Worm (Caenorhabditis elegans) whole organism, late embryonic: ENCODE data around the gene cdc-25.2.

ENCODE experiments used
- Y22D7AL.16 ChIP-seq: sonication (generic microtip); optimal IDR thresholded peaks from 2 replicates; lab custom pipeline; 2016; ENCODE audit warnings: missing genetic modification characterization, missing compliant biosample characterization
- ceh-30 ChIP-seq: fragments of 150-350 bp; optimal IDR thresholded peaks from 2 replicates; lab custom pipeline; 2014; ENCODE audit warnings: missing biosample characterization, missing genetic modification characterization
- elt-4 ChIP-seq: sonication (generic microtip); optimal IDR thresholded peaks from 2 replicates; lab custom pipeline; 2016; ENCODE audit warnings: missing genetic modification characterization, missing compliant biosample characterization
- fax-1 ChIP-seq: sonication (generic microtip); optimal IDR thresholded peaks from 2 replicates; lab custom pipeline; 2016; ENCODE audit warnings: missing genotype, missing genetic modification characterization, missing compliant biosample characterization
- lin-11 ChIP-seq: fragments of 200-800 bp; sonication (Bioruptor generic); optimal IDR thresholded peaks from 2 replicates; lab custom pipeline; 2018; ENCODE audit warnings: mild to moderate bottlenecking, missing genetic modification characterization, missing compliant biosample characterization
- pax-1 ChIP-seq: fragments of 150-350 bp; optimal IDR thresholded peaks from 2 replicates; lab custom pipeline; 2014; ENCODE audit warnings: missing biosample characterization, missing genetic modification characterization

DNA sequence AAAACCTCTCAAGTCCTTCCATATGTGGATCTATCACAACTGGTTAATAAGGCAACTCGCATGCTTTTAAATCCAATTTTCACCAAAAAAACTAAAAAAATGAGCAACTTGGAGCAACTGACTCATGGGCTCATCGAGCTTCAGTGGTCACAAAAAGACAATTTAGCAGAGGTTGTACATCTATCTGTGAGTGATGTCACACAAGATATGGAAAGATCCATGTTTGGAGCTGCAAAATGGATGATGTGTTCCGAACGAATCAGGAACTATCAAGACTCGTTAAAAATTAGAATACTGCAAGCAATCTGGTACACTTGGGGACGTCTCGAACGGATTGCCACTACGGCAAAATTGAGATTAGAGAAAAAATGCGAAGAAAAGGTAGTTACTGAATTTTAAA, 44.7 kb downstream of the cdc-25.2 start:
- TF ChIP-seq fax-1 (tag; lab: Kevin White, UChicago) (no peak), Y22D7AL.16 (tag; lab: Kevin White, UChicago) (no peak), lin-11 (tag; lab: Kevin White, UChicago) (no peak), ceh-30 (tag; lab: Kevin White, UChicago) (no peak), pax-1 (tag; lab: Kevin White, UChicago) (no peak), elt-4 (tag; lab: Kevin White, UChicago) (no peak)
